Worm (Caenorhabditis elegans): ENCODE measurements around the gene B0252.5.

B0252.5 gene

ce11 chrII:6891176-6891575, 27.5 kb downstream of the B0252.5 start (continued):
- TF ChIP-seq vab-15 (tag; optimal IDR thresholded peaks at IDR 0.05) (no peak), unc-98 (GFP tag; IDR thresholded peaks at IDR 0.05) (no peak), rnt-1 (tag; optimal IDR thresholded peaks at IDR 0.05) (peak; percentile 40), fkh-4 (tag; optimal IDR thresholded peaks at IDR 0.05; ENCODE audit: borderline replicate concordance) (no peak)

ce11 chrII:6890095-6890494, 28.6 kb downstream of the B0252.5 start, which contains the start of gene acer-1:
Gene acer-1 (minus strand): TSS chrII:6890400.
- TF ChIP-seq ama-1 (optimal IDR thresholded peaks at IDR 0.05) (peak; percentile 31), C34B4.2 (tag; optimal IDR thresholded peaks at IDR 0.05) (no peak), rnt-1 (tag; optimal IDR thresholded peaks at IDR 0.05) (peak; percentile 28), nhr-85 (tag) (peak; percentile 75), nhr-71 (tag; optimal IDR thresholded peaks at IDR 0.05) (peak; percentile 33), nhr-19 (GFP tag; conservative IDR thresholded peaks at IDR 0.05) (peak; percentile 12; the same call in 1 of the 2 replicates), ceh-88 (GFP tag; IDR thresholded peaks at IDR 0.05) (0 out of 2 replicates have a peak, but pooled peaks have one; percentile 42), ztf-4 (tag; optimal IDR thresholded peaks at IDR 0.05) (peak; percentile 46), mef-2 (tag; optimal IDR thresholded peaks at IDR 0.05) (no peak), efl-1 (optimal IDR thresholded peaks at IDR 0.05) (no peak), efl-1 (GFP tag; optimal IDR thresholded peaks at IDR 0.05 in 1 of 2) (peak in 1 of 2 experiments; percentile 59), C04F5.9 (tag; optimal IDR thresholded peaks at IDR 0.05) (no peak), nhr-76 (tag; optimal IDR thresholded peaks at IDR 0.05) (no peak), dsc-1 (tag; optimal IDR thresholded peaks at IDR 0.05) (no peak)

DNA sequence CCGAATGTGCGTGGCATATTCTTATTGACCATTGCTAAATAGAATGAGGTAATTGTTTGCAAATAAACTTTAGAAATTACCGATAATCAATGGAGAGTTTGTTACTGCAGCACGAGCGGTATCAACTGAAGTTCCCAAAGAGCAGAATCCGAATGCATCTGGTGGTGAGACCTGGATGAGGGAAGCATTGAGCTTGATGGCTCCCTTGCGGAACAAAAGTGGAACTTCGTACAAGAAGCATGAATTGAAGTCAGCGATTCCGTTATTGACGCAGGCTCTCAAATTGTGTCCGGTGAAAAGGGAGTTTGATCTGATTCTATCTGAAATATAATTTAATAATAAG, 29.1 kb downstream of the B0252.5 start:
- TF ChIP-seq alr-1 (tag; optimal IDR thresholded peaks at IDR 0.05; ENCODE audit: borderline replicate concordance) (no peak), fkh-8 (tag; optimal IDR thresholded peaks at IDR 0.05) (no peak), zip-4 (GFP tag; optimal IDR thresholded peaks at IDR 0.05) (peak; percentile 40), elt-3 (tag; optimal IDR thresholded peaks at IDR 0.05) (no peak), tlp-1 (tag; optimal IDR thresholded peaks at IDR 0.05) (no peak), swsn-7 (tag; optimal IDR thresholded peaks at IDR 0.05) (no peak), sox-4 (tag; optimal IDR thresholded peaks at IDR 0.05) (no peak), dpl-1 (GFP tag; optimal IDR thresholded peaks at IDR 0.05) (no peak), efl-1 (optimal IDR thresholded peaks at IDR 0.05) (no peak), efl-1 (GFP tag; optimal IDR thresholded peaks at IDR 0.05 in 1 of 2) (no peak), vab-15 (tag; optimal IDR thresholded peaks at IDR 0.05) (no peak), nhr-71 (tag; optimal IDR thresholded peaks at IDR 0.05) (peak; percentile 36), ama-1 (optimal IDR thresholded peaks at IDR 0.05) (peak; percentile 40), lin-35 (GFP tag; optimal IDR thresholded peaks at IDR 0.05) (peak in 1 of 2 experiments; percentile 35), nhr-47 (tag; optimal IDR thresholded peaks at IDR 0.05) (peak; percentile 24), lin-14 (GFP tag; optimal IDR thresholded peaks at IDR 0.05) (no peak)

- TF ChIP-seq ceh-88 (GFP tag; IDR thresholded peaks at IDR 0.05) (no peak), pqm-1 (tag; optimal IDR thresholded peaks at IDR 0.05) (no peak), hpl-2 (GFP tag; optimal IDR thresholded peaks at IDR 0.05) (peak; percentile 57), unc-130 (tag; optimal IDR thresholded peaks at IDR 0.05) (no peak), swsn-7 (tag; optimal IDR thresholded peaks at IDR 0.05) (no peak), nhr-85 (tag) (peak; percentile 72), nhr-20 (tag; optimal IDR thresholded peaks at IDR 0.05) (peak; percentile 11), lin-35 (GFP tag; optimal IDR thresholded peaks at IDR 0.05) (peak in 1 of 2 experiments; percentile 9), nhr-90 (tag; optimal IDR thresholded peaks at IDR 0.05; ENCODE audit: poor library complexity) (no peak), skn-1 (tag; optimal IDR thresholded peaks at IDR 0.05) (peak; percentile 8), tbx-2 (tag; optimal IDR thresholded peaks at IDR 0.05) (peak; percentile 23), ztf-4 (tag; optimal IDR thresholded peaks at IDR 0.05) (peak; percentile 39), efl-1 (optimal IDR thresholded peaks at IDR 0.05) (no peak), efl-1 (GFP tag; optimal IDR thresholded peaks at IDR 0.05 in 1 of 2) (peak in 1 of 2 experiments; percentile 90), unc-98 (GFP tag; IDR thresholded peaks at IDR 0.05) (no peak), F16B12.6 (tag; optimal IDR thresholded peaks at IDR 0.05) (no peak), fkh-4 (tag; optimal IDR thresholded peaks at IDR 0.05; ENCODE audit: borderline replicate concordance) (no peak), lir-3 (tag; optimal IDR thresholded peaks at IDR 0.05; ENCODE audit: poor library complexity) (peak; percentile 9), fkh-10 (GFP tag; optimal IDR thresholded peaks at IDR 0.05) (no peak), lin-14 (GFP tag; optimal IDR thresholded peaks at IDR 0.05) (no peak), ama-1 (optimal IDR thresholded peaks at IDR 0.05) (no peak), lin-13 (GFP tag; optimal IDR thresholded peaks at IDR 0.05) (peak; percentile 17)
These were observed 29.8 kb downstream of the B0252.5 start for ce11 chrII:6888661-6889579.

Data from whole organism, L1 larva.